Worm (Caenorhabditis elegans) whole organism, early embryonic: Measurements from ENCODE around the gene ZK809.1.

ENCODE experiments used
- B0310.2 ChIP-seq: sonication (generic microtip); optimal IDR thresholded peaks from 2 replicates; lab custom pipeline; 2016; ENCODE audit warnings: mild to moderate bottlenecking, missing genetic modification characterization, missing compliant biosample characterization
- ama-1 ChIP-seq: fragments of 150-350 bp; optimal IDR thresholded peaks from 2 replicates; lab custom pipeline; 2014
- ceh-13 ChIP-seq: fragments of 200-800 bp; sonication (Bioruptor generic); optimal IDR thresholded peaks from 2 replicates; lab custom pipeline; 2018; ENCODE audit warnings: mild to moderate bottlenecking, missing genetic modification characterization, missing compliant biosample characterization
- ceh-36 ChIP-seq: sonication (generic microtip); optimal IDR thresholded peaks from 2 replicates; lab custom pipeline; 2016; ENCODE audit warnings: missing genetic modification characterization, inconsistent platforms, missing compliant biosample characterization
- hmg-4 ChIP-seq: fragments of 200-800 bp; sonication (Bioruptor generic); optimal IDR thresholded peaks from 2 replicates; lab custom pipeline; 2018; ENCODE audit warnings: mild to moderate bottlenecking, missing genetic modification characterization, missing compliant biosample characterization
- hnd-1 ChIP-seq: sonication (generic microtip); optimal IDR thresholded peaks from 2 replicates; lab custom pipeline; 2016; ENCODE audit warnings: missing genetic modification characterization, missing compliant biosample characterization
- scrt-1 ChIP-seq: fragments of 200-800 bp; sonication (Bioruptor generic); IDR thresholded peaks from 2 replicates; pipeline ENCODE4 v1.3.6; 2022; ENCODE audit warnings: missing genetic modification characterization, missing compliant biosample characterization
- sea-1 ChIP-seq: fragments of 200-800 bp; sonication (Bioruptor generic); conservative IDR thresholded peaks from 2 replicates; pipeline ENCODE4 v1.3.6; 2022; ENCODE audit warnings: missing genetic modification characterization, missing compliant biosample characterization
- tbx-11 ChIP-seq: fragments of 200-800 bp; sonication (Bioruptor generic); IDR thresholded peaks from 2 replicates; pipeline ENCODE4 v1.3.6; 2022; ENCODE audit warnings: missing genetic modification characterization, missing compliant biosample characterization
- tra-4 ChIP-seq: sonication (generic microtip); optimal IDR thresholded peaks from 2 replicates; lab custom pipeline; 2017; ENCODE audit warnings: missing genetic modification characterization, missing compliant biosample characterization

ce11 chrIV:11592820-11593219, 49.1 kb upstream of the ZK809.1 start:
- TF ChIP-seq ama-1 (lab: Kevin White, UChicago) = no peak
- TF ChIP-seq ceh-36 (tag; lab: Kevin White, UChicago) = no peak
- TF ChIP-seq scrt-1 = no peak
- TF ChIP-seq B0310.2 = no peak
- TF ChIP-seq ceh-13 (GFP tag; lab: Kevin White, UChicago) = no peak
- TF ChIP-seq tra-4 (tag; lab: Kevin White, UChicago) = no peak
- TF ChIP-seq hnd-1 (tag; lab: Kevin White, UChicago) = no peak
- no peak for TF ChIP-seq tbx-11 (GFP tag; lab: Robert Waterston, UW)
- no peak for TF ChIP-seq hmg-4 (GFP tag; lab: Kevin White, UChicago)
- TF ChIP-seq sea-1 (GFP tag; lab: Robert Waterston, UW) = no peak
